Worm (Caenorhabditis elegans) whole organism, early embryonic: ENCODE measurements around the gene F54D12.9.

ENCODE experiments used
- ama-1 ChIP-seq: fragments of 150-350 bp; optimal IDR thresholded peaks from 2 replicates; lab custom pipeline; 2014
- ceh-36 ChIP-seq: sonication (generic microtip); optimal IDR thresholded peaks from 2 replicates; lab custom pipeline; 2016; ENCODE audit warnings: missing genetic modification characterization, inconsistent platforms, missing compliant biosample characterization
- hnd-1 ChIP-seq: sonication (generic microtip); optimal IDR thresholded peaks from 2 replicates; lab custom pipeline; 2016; ENCODE audit warnings: missing genetic modification characterization, missing compliant biosample characterization
- scrt-1 ChIP-seq: fragments of 200-800 bp; sonication (Bioruptor generic); IDR thresholded peaks from 2 replicates; pipeline ENCODE4 v1.3.6; 2022; ENCODE audit warnings: missing genetic modification characterization, missing compliant biosample characterization
- sea-1 ChIP-seq: fragments of 200-800 bp; sonication (Bioruptor generic); conservative IDR thresholded peaks from 2 replicates; pipeline ENCODE4 v1.3.6; 2022; ENCODE audit warnings: missing genetic modification characterization, missing compliant biosample characterization
- tbx-37 ChIP-seq: fragments of 200-800 bp; sonication (Bioruptor generic); conservative IDR thresholded peaks from 2 replicates; pipeline ENCODE4 v1.3.6; 2022; ENCODE audit warnings: missing genetic modification reagents, missing genetic modification characterization, missing compliant biosample characterization
- tra-4 ChIP-seq: sonication (generic microtip); optimal IDR thresholded peaks from 2 replicates; lab custom pipeline; 2017; ENCODE audit warnings: missing genetic modification characterization, missing compliant biosample characterization

DNA sequence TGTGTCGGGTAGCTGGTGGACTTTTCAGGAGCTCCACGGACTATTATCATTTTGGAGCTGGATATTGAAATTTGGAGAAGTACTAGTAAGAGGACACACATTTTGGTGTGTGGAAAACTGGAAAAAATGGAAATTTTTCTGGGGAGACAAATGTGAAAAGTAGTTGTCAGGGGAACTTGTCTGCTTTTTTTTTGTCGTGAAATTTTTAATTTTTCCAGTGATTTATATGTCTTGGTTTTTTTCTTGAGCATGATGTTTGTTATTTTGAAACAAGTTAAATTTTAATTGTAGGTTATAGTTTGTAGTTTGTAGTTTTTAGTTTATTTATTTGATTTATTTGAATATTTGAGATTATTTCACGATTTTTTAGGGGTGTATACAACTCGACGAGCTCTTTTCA lies 3.8 kb upstream of the F54D12.9 start, which contains the start of gene F54D12.7:
- TF ChIP-seq tra-4 (tag; lab: Kevin White, UChicago) = no peak
- no peak for TF ChIP-seq ceh-36
- no peak for TF ChIP-seq ama-1 (lab: Kevin White, UChicago)
- no peak for TF ChIP-seq scrt-1 (GFP tag; lab: Robert Waterston, UW)
- TF ChIP-seq sea-1 (GFP tag; lab: Robert Waterston, UW) = no peak
- no peak for TF ChIP-seq tbx-37 (GFP tag; lab: Robert Waterston, UW)
- TF ChIP-seq hnd-1 (tag; lab: Kevin White, UChicago) = no peak
